Fruit fly (Drosophila melanogaster): ENCODE results near the gene bowl.
A peak's percentile ranks its signal among the peaks of the same experiment; 100 is the strongest.

Gene bowl

DNA sequence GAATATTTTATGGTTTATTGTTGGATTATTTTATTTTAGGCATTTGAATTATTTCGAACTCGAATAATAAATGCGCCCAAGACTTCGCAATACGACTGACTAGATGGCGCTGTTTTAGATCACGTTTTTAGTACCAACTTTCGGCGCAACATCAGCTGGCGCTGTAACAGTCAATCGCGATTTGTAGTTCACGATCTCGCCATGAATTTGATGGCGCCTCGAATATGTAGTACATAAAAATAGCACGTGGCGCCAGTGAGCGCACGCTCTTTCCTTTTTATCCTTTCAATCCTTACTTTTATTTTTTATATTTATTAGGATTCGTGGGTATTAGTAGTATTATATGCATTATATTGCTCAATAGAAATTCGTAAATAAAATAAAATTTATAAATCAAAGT is 14.7 kb downstream of the bowl start (continued):
- TF ChIP-seq vnd (GFP tag; IDR thresholded peaks at IDR 0.05; ENCODE audit: partially characterized antibody) (no peak), CG17912 (GFP tag; optimal IDR thresholded peaks at IDR 0.05) (peak; percentile 89), Hmx (GFP tag; optimal IDR thresholded peaks at IDR 0.05) (no peak), shn (GFP tag; optimal IDR thresholded peaks at IDR 0.05) (peak; percentile 73), CG3726 (GFP tag; IDR thresholded peaks at IDR 0.05) (peak; percentile 77; the same call in 1 of the 3 replicates), cato (GFP tag; optimal IDR thresholded peaks at IDR 0.05; ENCODE audit: borderline replicate concordance) (peak; percentile 57), Mes4 (GFP tag; optimal IDR thresholded peaks at IDR 0.05) (peak; percentile 68), sisA (GFP tag; IDR thresholded peaks at IDR 0.05) (peak; percentile 86), Sry-δ (GFP tag; optimal IDR thresholded peaks at IDR 0.05) (peak; percentile 28), crol (GFP tag; IDR thresholded peaks at IDR 0.05) (no peak), exex (tag; optimal IDR thresholded peaks at IDR 0.05) (no peak), ATbp (GFP tag; optimal IDR thresholded peaks at IDR 0.05) (peak; percentile 65), her (GFP tag; optimal IDR thresholded peaks at IDR 0.05) (peak; percentile 59), Med (GFP tag) (peak; percentile 96), nerfin-1 (tag; optimal IDR thresholded peaks at IDR 0.05) (no peak), Hsf (GFP tag; optimal IDR thresholded peaks at IDR 0.05) (peak; percentile 73), zen2 (GFP tag; IDR thresholded peaks at IDR 0.05; ENCODE audit: partially characterized antibody) (no peak), Dll (GFP tag; IDR thresholded peaks at IDR 0.05; ENCODE audit: partially characterized antibody) (no peak), ara (GFP tag; IDR thresholded peaks at IDR 0.05) (peak; percentile 59), nau (GFP tag; optimal IDR thresholded peaks at IDR 0.05) (no peak), Bteb2 (GFP tag; optimal IDR thresholded peaks at IDR 0.05) (no peak), CG13894 (tag; optimal IDR thresholded peaks at IDR 0.05) (peak; percentile 2), sim (GFP tag; IDR thresholded peaks at IDR 0.05) (peak; percentile 56; the same call in 1 of the 2 replicates), Pdp1 (GFP tag; optimal IDR thresholded peaks at IDR 0.05) (peak; percentile 45 to 60), pzg (GFP tag; optimal IDR thresholded peaks at IDR 0.05) (peak; percentile 17), Vsx1 (GFP tag; optimal IDR thresholded peaks at IDR 0.05) (peak; percentile 45), HmgZ (tag; optimal IDR thresholded peaks at IDR 0.05) (peak; percentile 24), emc (GFP tag; optimal IDR thresholded peaks at IDR 0.05) (peak; percentile 16), eve (GFP tag; optimal IDR thresholded peaks at IDR 0.05) (no peak), sug (tag; optimal IDR thresholded peaks at IDR 0.05) (peak; percentile 59), zf30C (GFP tag; optimal IDR thresholded peaks at IDR 0.05) (no peak), CG14014 (GFP tag; IDR thresholded peaks at IDR 0.05) (peak; percentile 82), bsh (GFP tag; optimal IDR thresholded peaks at IDR 0.05) (peak in 1 of 2 experiments; percentile 78), CG34422 (GFP tag; IDR thresholded peaks at IDR 0.05) (peak; percentile 83), ranshi (GFP tag; IDR thresholded peaks at IDR 0.05) (peak; percentile 68), odd (GFP tag; optimal IDR thresholded peaks at IDR 0.05) (peak; percentile 30), ken (GFP tag; IDR thresholded peaks at IDR 0.05) (peak; percentile 81), CG3407 (GFP tag; optimal IDR thresholded peaks at IDR 0.05) (peak; percentile 61), D19B (GFP tag; optimal IDR thresholded peaks at IDR 0.05) (no peak), Atf3 (GFP tag; optimal IDR thresholded peaks at IDR 0.05) (peak; percentile 84), CoRest (tag; optimal IDR thresholded peaks at IDR 0.05) (peak; percentile 64), Blimp-1 (GFP tag; optimal IDR thresholded peaks at IDR 0.05) (peak; percentile 33), CG42726 (GFP tag; IDR thresholded peaks at IDR 0.05; ENCODE audit: partially characterized antibody) (peak; percentile 70; the same call in 1 of the 2 replicates), Bgb (GFP tag; IDR thresholded peaks at IDR 0.05; ENCODE audit: partially characterized antibody) (no peak; the same call in 1 of the 2 replicates), rib (GFP tag; IDR thresholded peaks at IDR 0.05) (no peak), pfk (GFP tag; optimal IDR thresholded peaks at IDR 0.05) (no peak), CG1832 (GFP tag; optimal IDR thresholded peaks at IDR 0.05) (no peak), CG6654 (GFP tag; optimal IDR thresholded peaks at IDR 0.05) (peak; percentile 24), CG10267 (tag; optimal IDR thresholded peaks at IDR 0.05) (peak; percentile 34), CG6854 (GFP tag; optimal IDR thresholded peaks at IDR 0.05) (no peak)

All from whole organism, embryonic.